Worm (Caenorhabditis elegans) whole organism, mixed stage, embryonic: ENCODE results near the gene rab-35.

Experiments used
- M03D4.4 ChIP-seq: sonication (generic microtip); optimal IDR thresholded peaks from 2 replicates; lab custom pipeline; 2017; ENCODE audit warnings: mild to moderate bottlenecking, missing genetic modification characterization, missing compliant biosample characterization
- bed-3 ChIP-seq: fragments of 200-800 bp; sonication (Bioruptor generic); optimal IDR thresholded peaks from 3 replicates; lab custom pipeline; 2018; ENCODE audit warnings: mild to moderate bottlenecking, missing genetic modification characterization, moderate library complexity, missing compliant biosample characterization
- blmp-1 ChIP-seq: fragments of 150-350 bp; optimal IDR thresholded peaks from 2 replicates; lab custom pipeline; 2014; ENCODE audit warnings: missing biosample characterization, missing genetic modification characterization
- ces-1 ChIP-seq: fragments of 150-350 bp; optimal IDR thresholded peaks from 2 replicates; lab custom pipeline; 2014; ENCODE audit warnings: missing biosample characterization, missing genetic modification reagents, missing genetic modification characterization
- drap-1 ChIP-seq: fragments of 200-800 bp; sonication (Bioruptor generic); optimal IDR thresholded peaks from 3 replicates; lab custom pipeline; 2018; ENCODE audit warnings: mild to moderate bottlenecking, missing genetic modification characterization, missing compliant biosample characterization
- elt-1 ChIP-seq: sonication (generic microtip); optimal IDR thresholded peaks from 2 replicates; lab custom pipeline; 2017; ENCODE audit warnings: missing genetic modification characterization, mild to moderate bottlenecking, missing compliant biosample characterization, antibody characterized with exemption, moderate library complexity, borderline replicate concordance; ENCODE audit not compliant: insufficient read depth
- elt-3 ChIP-seq: fragments of 150-350 bp; optimal IDR thresholded peaks from 2 replicates; lab custom pipeline; 2014; ENCODE audit warnings: missing biosample characterization, missing genetic modification characterization
- flh-1 ChIP-seq: fragments of 200-800 bp; sonication (Bioruptor generic); optimal IDR thresholded peaks from 2 replicates; lab custom pipeline; 2018; ENCODE audit warnings: mild to moderate bottlenecking, missing genetic modification characterization, moderate library complexity, missing compliant biosample characterization
- ham-2 ChIP-seq: fragments of 200-800 bp; sonication (Bioruptor generic); optimal IDR thresholded peaks from 2 replicates; lab custom pipeline; 2018; ENCODE audit warnings: mild to moderate bottlenecking, missing genetic modification characterization, missing compliant biosample characterization
- hlh-1 ChIP-seq: fragments of 150-350 bp; optimal IDR thresholded peaks from 2 replicates; lab custom pipeline; 2014; ENCODE audit warnings: missing biosample characterization, missing genetic modification reagents, missing genetic modification characterization
- lin-13 ChIP-seq: fragments of 150-350 bp; optimal IDR thresholded peaks from 2 replicates; lab custom pipeline; 2014; ENCODE audit warnings: missing biosample characterization, missing genetic modification characterization
- lsy-2 ChIP-seq: fragments of 150-350 bp; optimal IDR thresholded peaks from 2 replicates; lab custom pipeline; 2014; ENCODE audit warnings: missing biosample characterization, missing genetic modification characterization
- mab-5 ChIP-seq: fragments of 150-350 bp; optimal IDR thresholded peaks from 2 replicates; lab custom pipeline; 2014; ENCODE audit warnings: missing biosample characterization, missing genetic modification characterization
- mep-1 ChIP-seq: fragments of 150-350 bp; optimal IDR thresholded peaks from 2 replicates; lab custom pipeline; 2017; ENCODE audit warnings: missing biosample characterization, missing genetic modification reagents, missing genetic modification characterization, inconsistent platforms
- mls-2 ChIP-seq: sonication (generic microtip); optimal IDR thresholded peaks from 2 replicates; lab custom pipeline; 2016; ENCODE audit warnings: mild to moderate bottlenecking, missing genetic modification characterization, moderate library complexity, missing compliant biosample characterization
- nhr-12 ChIP-seq: fragments of 150-350 bp; optimal IDR thresholded peaks from 2 replicates; lab custom pipeline; 2014; ENCODE audit warnings: missing biosample characterization, missing genetic modification characterization
- nhr-2 ChIP-seq: fragments of 150-350 bp; optimal IDR thresholded peaks from 2 replicates; lab custom pipeline; 2014; ENCODE audit warnings: missing biosample characterization, missing genetic modification characterization
- nhr-237 ChIP-seq: fragments of 150-350 bp; optimal IDR thresholded peaks from 2 replicates; lab custom pipeline; 2014; ENCODE audit warnings: missing biosample characterization, missing genetic modification characterization
- nhr-28 ChIP-seq: fragments of 150-350 bp; optimal IDR thresholded peaks from 2 replicates; lab custom pipeline; 2014; ENCODE audit warnings: missing biosample characterization, missing genetic modification characterization
- nhr-76 ChIP-seq: sonication (generic microtip); optimal IDR thresholded peaks from 2 replicates; lab custom pipeline; 2017; ENCODE audit warnings: missing biosample characterization, missing genetic modification characterization
- pha-4 ChIP-seq: fragments of 150-350 bp; optimal IDR thresholded peaks from 2 replicates; lab custom pipeline; 2018; ENCODE audit warnings: missing biosample characterization, missing genetic modification reagents, missing genetic modification characterization
- sem-2 ChIP-seq: fragments of 200-800 bp; sonication (Bioruptor generic); optimal IDR thresholded peaks from 2 replicates; lab custom pipeline; 2018; ENCODE audit warnings: mild to moderate bottlenecking, missing genetic modification characterization, missing compliant biosample characterization
- snpc-4 ChIP-seq: fragments of 150-350 bp; optimal IDR thresholded peaks from 2 replicates; lab custom pipeline; 2014; ENCODE audit warnings: missing biosample characterization, missing genetic modification characterization
- sptf-1 ChIP-seq: sonication (generic microtip); optimal IDR thresholded peaks from 2 replicates; lab custom pipeline; 2017; ENCODE audit warnings: mild to moderate bottlenecking, missing genetic modification characterization, moderate library complexity, missing compliant biosample characterization
- tbx-8 ChIP-seq: fragments of 200-800 bp; sonication (Bioruptor generic); optimal IDR thresholded peaks from 2 replicates; lab custom pipeline; 2018; ENCODE audit warnings: mild to moderate bottlenecking, missing genetic modification characterization, moderate library complexity, missing compliant biosample characterization
- unc-120 ChIP-seq: sonication (generic microtip); optimal IDR thresholded peaks from 2 replicates; lab custom pipeline; 2017; ENCODE audit warnings: missing genetic modification characterization, missing compliant biosample characterization; ENCODE audit not compliant: poor library complexity, severe bottlenecking
- unc-39 ChIP-seq: fragments of 150-350 bp; optimal IDR thresholded peaks from 2 replicates; lab custom pipeline; 2014; ENCODE audit warnings: missing biosample characterization, missing genetic modification characterization
- ztf-11 ChIP-seq: fragments of 150-350 bp; optimal IDR thresholded peaks from 2 replicates; lab custom pipeline; 2014; ENCODE audit warnings: missing biosample characterization, missing genetic modification characterization

Gene rab-35

DNA sequence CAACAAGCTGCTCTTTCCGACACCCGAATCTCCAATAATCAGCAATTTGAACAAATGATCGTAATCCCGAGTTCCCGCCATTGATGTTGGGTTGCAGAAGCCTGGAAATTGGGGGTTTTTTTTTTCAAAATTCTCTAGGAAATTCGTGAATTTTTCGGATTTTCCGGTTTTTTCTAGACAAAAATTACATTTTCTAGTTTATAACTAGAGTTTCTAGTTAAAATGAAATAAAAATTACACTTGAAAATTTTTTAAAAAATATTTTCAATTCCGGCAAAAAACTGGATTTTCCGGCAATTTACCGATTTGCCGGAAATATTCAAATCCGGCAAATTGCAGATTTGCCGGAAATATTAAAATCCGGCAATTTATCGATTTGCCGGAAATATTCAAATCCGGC, at the start of gene rab-35:
Gene rab-35, minus strand, starts transcription at position 101 of the 400 bp plus-strand sequence.
- TF ChIP-seq flh-1 (GFP tag; lab: Kevin White, UChicago) (no peak), M03D4.4 (no peak), nhr-28 (tag; lab: Kevin White, UChicago) (no peak), blmp-1 (tag; lab: Kevin White, UChicago) (no peak), pha-4 (no peak), nhr-76 (no peak), elt-3 (tag; lab: Kevin White, UChicago) (no peak), mep-1 (tag; lab: Kevin White, UChicago) (no peak), nhr-12 (no peak), elt-1 (tag; lab: Kevin White, UChicago) (no peak), mab-5 (tag; lab: Kevin White, UChicago) (no peak), mls-2 (no peak), ztf-11 (tag; lab: Kevin White, UChicago) (no peak), sem-2 (GFP tag; lab: Kevin White, UChicago) (no peak)

DNA sequence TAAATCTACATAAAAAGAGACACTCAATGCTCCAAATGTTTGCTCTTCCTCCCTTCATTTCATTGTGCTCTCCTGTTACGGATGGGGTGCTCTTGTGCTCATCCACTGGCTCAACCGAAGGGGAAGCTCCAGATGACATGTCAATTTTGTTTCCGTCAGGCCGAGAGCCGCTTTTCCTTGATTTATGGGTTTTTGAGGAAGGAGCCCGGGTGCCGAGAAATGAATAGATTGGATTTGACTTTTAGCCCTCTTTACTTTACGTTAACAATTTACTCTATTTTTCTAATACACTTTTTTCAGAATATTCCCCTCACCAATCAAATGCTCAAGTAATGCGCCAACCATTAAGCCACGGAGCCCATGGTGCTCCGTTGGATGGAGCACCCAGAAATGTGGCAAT, 48.8 kb upstream of the rab-35 start, which contains the start of gene T28D6.4:
Gene T28D6.4, plus strand, starts transcription at position 301 of the 400 bp plus-strand sequence.
- TF ChIP-seq hlh-1 (tag; lab: Kevin White, UChicago) = no peak
- TF ChIP-seq ham-2 (GFP tag; lab: Kevin White, UChicago) = no peak
- TF ChIP-seq lsy-2 (tag; lab: Kevin White, UChicago) = no peak
- TF ChIP-seq pha-4 = no peak
- TF ChIP-seq sem-2 (GFP tag; lab: Kevin White, UChicago) = no peak
- no peak for TF ChIP-seq snpc-4 (tag; lab: Kevin White, UChicago)
- TF ChIP-seq ces-1 = no peak
- TF ChIP-seq unc-39 (tag; lab: Kevin White, UChicago) = no peak
- no peak for TF ChIP-seq nhr-28 (tag; lab: Kevin White, UChicago)
- TF ChIP-seq flh-1 (GFP tag; lab: Kevin White, UChicago) = no peak

DNA sequence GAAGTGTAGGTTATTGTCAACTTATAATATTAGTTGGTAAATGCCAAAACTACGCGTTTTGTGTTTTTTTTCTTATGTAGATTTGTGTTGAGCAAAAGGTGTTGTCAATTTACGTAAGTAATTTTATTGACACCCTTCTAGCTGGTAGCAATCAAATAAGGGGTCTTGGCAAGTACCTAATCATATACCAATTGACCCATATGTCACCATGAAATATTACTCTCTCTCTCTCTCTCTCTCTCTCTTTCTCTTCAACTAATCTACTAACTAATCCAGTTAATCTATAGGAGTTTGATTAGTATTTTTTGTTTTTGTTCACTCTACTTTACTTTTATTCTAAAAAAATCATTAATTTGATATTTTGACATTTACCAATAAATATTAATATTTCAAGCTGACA, 48.1 kb upstream of the rab-35 start:
- TF ChIP-seq ces-1 = peak; percentile 85
- TF ChIP-seq nhr-237 (tag; lab: Kevin White, UChicago) = no peak
- TF ChIP-seq tbx-8 (GFP tag; lab: Kevin White, UChicago) = no peak

DNA sequence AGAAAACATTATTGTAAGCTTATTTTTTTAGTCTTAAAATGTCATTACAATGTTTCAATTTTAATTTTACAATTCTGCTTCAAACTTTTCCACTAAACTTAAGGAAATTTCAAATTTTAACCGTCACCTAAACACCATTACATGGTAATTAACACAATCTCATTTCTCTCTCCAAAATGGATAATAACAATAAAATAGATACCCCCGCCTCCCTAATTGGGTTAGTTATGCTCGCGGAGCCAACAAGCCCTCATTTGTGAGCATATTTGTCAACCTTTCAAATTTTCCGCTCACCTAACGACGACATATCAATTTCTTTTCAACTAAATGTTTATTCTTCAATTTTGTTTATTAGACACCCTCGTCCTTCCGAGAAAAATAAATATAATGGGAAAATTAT, 46.9 kb upstream of the rab-35 start:
- TF ChIP-seq sptf-1 (tag; lab: Kevin White, UChicago) (no peak), ces-1 (peak; percentile 99)
- TF ChIP-seq, all 35 proteins: peak for 1

DNA sequence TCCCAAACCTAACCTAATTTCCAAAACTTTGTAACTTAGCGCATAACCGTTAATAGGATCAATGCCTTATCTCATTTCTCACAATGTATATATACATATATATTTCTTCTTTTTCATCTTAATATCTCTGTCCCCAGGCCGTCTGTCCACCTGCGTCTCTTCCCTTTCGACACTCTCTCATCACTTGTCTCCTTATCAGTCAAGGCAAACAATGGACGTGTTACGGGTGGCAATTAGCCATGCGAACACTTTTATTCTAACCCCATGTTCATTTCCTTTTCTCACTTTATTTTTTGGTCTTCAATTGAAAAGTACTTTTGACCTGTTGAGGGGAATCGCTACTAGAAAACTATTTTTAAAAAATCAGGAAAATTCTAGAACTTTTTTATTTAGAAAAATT, 46.1 kb upstream of the rab-35 start:
- TF ChIP-seq sptf-1 (tag; lab: Kevin White, UChicago) = no peak
- TF ChIP-seq pha-4 = no peak
- TF ChIP-seq nhr-76 = no peak
- TF ChIP-seq lsy-2 (tag; lab: Kevin White, UChicago) = no peak
- TF ChIP-seq bed-3 = no peak
- TF ChIP-seq mab-5 (tag; lab: Kevin White, UChicago) = no peak
- no peak for TF ChIP-seq flh-1 (GFP tag; lab: Kevin White, UChicago)

DNA sequence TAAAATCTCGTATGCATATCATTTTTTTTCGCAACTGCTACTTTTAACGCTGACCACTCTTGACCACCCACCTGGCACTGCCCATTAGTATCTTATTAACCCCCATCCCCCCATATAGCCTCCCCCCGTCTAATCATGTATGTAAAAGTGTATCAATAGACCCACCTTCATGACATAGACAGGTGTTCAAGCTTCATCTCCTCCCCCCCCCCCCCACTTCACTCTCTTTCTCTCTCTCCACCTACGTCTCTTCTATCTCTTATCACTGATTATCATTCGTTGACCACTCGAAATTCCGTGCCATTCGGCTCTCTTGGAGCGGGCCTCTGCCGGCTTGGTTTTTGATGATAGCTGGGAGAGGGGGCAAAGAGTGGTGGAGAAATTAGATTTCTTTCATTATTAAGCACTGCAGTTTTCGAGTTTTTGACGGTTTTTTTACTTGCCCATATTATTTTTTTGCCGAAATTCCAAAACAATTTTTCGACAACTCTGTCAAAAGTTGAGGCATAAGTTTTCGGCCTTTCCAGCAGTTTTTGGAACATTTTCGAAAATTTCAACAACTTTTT, 44.5 kb upstream of the rab-35 start:
- TF ChIP-seq mep-1 (tag; lab: Kevin White, UChicago) (no peak), lin-13 (no peak), tbx-8 (GFP tag; lab: Kevin White, UChicago) (no peak), nhr-2 (tag; lab: Kevin White, UChicago) (no peak), ztf-11 (tag; lab: Kevin White, UChicago) (no peak), unc-120 (tag; lab: Kevin White, UChicago) (peak; percentile 35), mab-5 (tag; lab: Kevin White, UChicago) (no peak), M03D4.4 (peak; percentile 16), lsy-2 (tag; lab: Kevin White, UChicago) (no peak), hlh-1 (tag; lab: Kevin White, UChicago) (peak; percentile 17), drap-1 (GFP tag; lab: Kevin White, UChicago) (peak; percentile 14)
